Fruit fly (Drosophila melanogaster): ENCODE measurements around the gene SPH93.

Gene SPH93

dm6 chr2L:17448435-17448834, 7.3 kb downstream of the SPH93 start:
- TF ChIP-seq ttk (optimal IDR thresholded peaks at IDR 0.05) = no peak
- TF ChIP-seq h (optimal IDR thresholded peaks at IDR 0.05) = no peak
- no peak for TF ChIP-seq psq (optimal IDR thresholded peaks at IDR 0.05)
- no peak for TF ChIP-seq Sin3A (optimal IDR thresholded peaks at IDR 0.05)
- TF ChIP-seq Myc (optimal IDR thresholded peaks at IDR 0.05) = no peak
- TF ChIP-seq insv (optimal IDR thresholded peaks at IDR 0.05) = no peak

- no peak for TF ChIP-seq psq (optimal IDR thresholded peaks at IDR 0.05)
Measured at dm6 chr2L:17447071-17447470, 8.7 kb downstream of the SPH93 start.

- TF ChIP-seq Sin3A (optimal IDR thresholded peaks at IDR 0.05) (no peak), psq (optimal IDR thresholded peaks at IDR 0.05) (no peak), h (optimal IDR thresholded peaks at IDR 0.05) (no peak), ttk (optimal IDR thresholded peaks at IDR 0.05) (no peak), insv (optimal IDR thresholded peaks at IDR 0.05) (no peak), Myc (optimal IDR thresholded peaks at IDR 0.05) (no peak)
Measured at dm6 chr2L:17437594-17437993, 18.1 kb downstream of the SPH93 start.

- TF ChIP-seq insv (optimal IDR thresholded peaks at IDR 0.05) (no peak), psq (optimal IDR thresholded peaks at IDR 0.05) (no peak), h (optimal IDR thresholded peaks at IDR 0.05) (no peak), ttk (optimal IDR thresholded peaks at IDR 0.05) (no peak), Myc (optimal IDR thresholded peaks at IDR 0.05) (no peak), Sin3A (optimal IDR thresholded peaks at IDR 0.05) (no peak)
Measured at dm6 chr2L:17436500-17436899, 19.2 kb downstream of the SPH93 start, which contains the start of gene CG33928. Gene CG33928, minus strand, starts transcription at chr2L:17436600.

dm6 chr2L:17433030-17433912, 22.5 kb downstream of the SPH93 start, which contains the start of the genes Dif and CG5043:
Gene Dif, minus strand, starts transcription at chr2L:17433161.
Gene CG5043, plus strand, starts transcription at chr2L:17433862.
- no peak for TF ChIP-seq Myc (optimal IDR thresholded peaks at IDR 0.05)
- no peak for TF ChIP-seq psq (optimal IDR thresholded peaks at IDR 0.05)
- no peak for TF ChIP-seq Sin3A (optimal IDR thresholded peaks at IDR 0.05)
- no peak for TF ChIP-seq h (optimal IDR thresholded peaks at IDR 0.05)
- TF ChIP-seq ttk (optimal IDR thresholded peaks at IDR 0.05) = no peak
- no peak for TF ChIP-seq insv (optimal IDR thresholded peaks at IDR 0.05)

dm6 chr2L:17431359-17431675, 24.4 kb downstream of the SPH93 start:
- TF ChIP-seq h (optimal IDR thresholded peaks at IDR 0.05) (no peak), Myc (optimal IDR thresholded peaks at IDR 0.05) (no peak), Sin3A (optimal IDR thresholded peaks at IDR 0.05) (no peak), insv (optimal IDR thresholded peaks at IDR 0.05) (no peak), psq (optimal IDR thresholded peaks at IDR 0.05) (no peak), ttk (optimal IDR thresholded peaks at IDR 0.05) (no peak)

- TF ChIP-seq Myc (optimal IDR thresholded peaks at IDR 0.05) (no peak), h (optimal IDR thresholded peaks at IDR 0.05) (no peak), ttk (optimal IDR thresholded peaks at IDR 0.05) (no peak), psq (optimal IDR thresholded peaks at IDR 0.05) (no peak), insv (optimal IDR thresholded peaks at IDR 0.05) (no peak), Sin3A (optimal IDR thresholded peaks at IDR 0.05) (no peak)
Measured at dm6 chr2L:17430602-17431358, 24.9 kb downstream of the SPH93 start.

dm6 chr2L:17429788-17430587, 25.7 kb downstream of the SPH93 start:
- TF ChIP-seq h (optimal IDR thresholded peaks at IDR 0.05) (no peak), psq (optimal IDR thresholded peaks at IDR 0.05) (no peak), insv (optimal IDR thresholded peaks at IDR 0.05) (no peak), Sin3A (optimal IDR thresholded peaks at IDR 0.05) (no peak), Myc (optimal IDR thresholded peaks at IDR 0.05) (no peak), ttk (optimal IDR thresholded peaks at IDR 0.05) (no peak)

- TF ChIP-seq insv (optimal IDR thresholded peaks at IDR 0.05) = no peak
- no peak for TF ChIP-seq psq (optimal IDR thresholded peaks at IDR 0.05)
- TF ChIP-seq Myc (optimal IDR thresholded peaks at IDR 0.05) = no peak
- TF ChIP-seq h (optimal IDR thresholded peaks at IDR 0.05) = no peak
Measured at dm6 chr2L:17427929-17428456, 27.7 kb downstream of the SPH93 start.

dm6 chr2L:17427187-17427586, 28.5 kb downstream of the SPH93 start:
- TF ChIP-seq ttk (optimal IDR thresholded peaks at IDR 0.05) (no peak), psq (optimal IDR thresholded peaks at IDR 0.05) (no peak), h (optimal IDR thresholded peaks at IDR 0.05) (no peak), Myc (optimal IDR thresholded peaks at IDR 0.05) (no peak), Sin3A (optimal IDR thresholded peaks at IDR 0.05) (no peak), insv (optimal IDR thresholded peaks at IDR 0.05) (no peak)

- no peak for TF ChIP-seq insv (optimal IDR thresholded peaks at IDR 0.05)
- TF ChIP-seq psq (optimal IDR thresholded peaks at IDR 0.05) = no peak
- TF ChIP-seq Myc (optimal IDR thresholded peaks at IDR 0.05) = no peak
- TF ChIP-seq ttk (optimal IDR thresholded peaks at IDR 0.05) = no peak
- no peak for TF ChIP-seq Sin3A (optimal IDR thresholded peaks at IDR 0.05)
- TF ChIP-seq h (optimal IDR thresholded peaks at IDR 0.05) = no peak
Measured at dm6 chr2L:17425412-17425811, 30.3 kb downstream of the SPH93 start.

Measured in Kc167 (cell line).